Worm (Caenorhabditis elegans) whole organism, L1 larva: ENCODE measurements around the gene Y73B6BL.27.

ENCODE experiments used
- aly-2 ChIP-seq: fragments of 150-350 bp; optimal IDR thresholded peaks from 2 replicates; lab custom pipeline; 2014; ENCODE audit warnings: missing biosample characterization, missing genetic modification characterization
- mdl-1 ChIP-seq, 2 experiments: fragments of 150-350 bp; optimal IDR thresholded peaks; 2 replicates each; lab custom pipeline; 2014 to 2017; ENCODE audit warnings: missing biosample characterization in 2 of 2, missing genetic modification characterization in 2 of 2, inconsistent platforms in 1 of 2
- sup-37 ChIP-seq: fragments of 200-800 bp; sonication (Bioruptor generic); optimal IDR thresholded peaks from 2 replicates; lab custom pipeline; 2018; ENCODE audit warnings: mild to moderate bottlenecking, missing genetic modification characterization, missing compliant biosample characterization
- swsn-7 ChIP-seq: sonication (generic microtip); optimal IDR thresholded peaks from 2 replicates; lab custom pipeline; 2016; ENCODE audit warnings: missing genetic modification characterization, missing compliant biosample characterization
- tbx-2 ChIP-seq: sonication (generic microtip); optimal IDR thresholded peaks from 2 replicates; lab custom pipeline; 2016; ENCODE audit warnings: missing genetic modification characterization, missing compliant biosample characterization

ce11 chrIV:6517859-6518258 is 44.8 kb upstream of the Y73B6BL.27 start, which contains the start of gene C01G5.7:
- TF ChIP-seq tbx-2 (tag; lab: Kevin White, UChicago) (no peak), mdl-1 (tag; optimal IDR thresholded peaks at IDR 0.05; lab: Kevin White, UChicago) (no peak), sup-37 (GFP tag; lab: Kevin White, UChicago) (no peak), swsn-7 (tag; lab: Kevin White, UChicago) (no peak), aly-2 (tag; lab: Kevin White, UChicago) (no peak)
